Fruit fly (Drosophila melanogaster): ENCODE data around the gene bon.

Gene bon

dm6 chr3R:20565546-20565948 is 27.4 kb upstream of the bon start:
- TF ChIP-seq tj (GFP tag; optimal IDR thresholded peaks at IDR 0.05) = peak; percentile 42
- no peak for TF ChIP-seq toe (GFP tag; optimal IDR thresholded peaks at IDR 0.05)

dm6 chr3R:20567507-20568222 is 25.3 kb upstream of the bon start:
- TF ChIP-seq pad (GFP tag; optimal IDR thresholded peaks at IDR 0.05) (no peak), bab1 (GFP tag; optimal IDR thresholded peaks at IDR 0.05) (no peak), toe (GFP tag; optimal IDR thresholded peaks at IDR 0.05) (no peak), CG5204 (GFP tag; optimal IDR thresholded peaks at IDR 0.05) (no peak), tj (GFP tag; optimal IDR thresholded peaks at IDR 0.05) (no peak), Crg-1 (GFP tag; optimal IDR thresholded peaks at IDR 0.05) (no peak), Clk (GFP tag; optimal IDR thresholded peaks at IDR 0.05) (no peak), CG11617 (GFP tag; optimal IDR thresholded peaks at IDR 0.05) (no peak), CG7101 (tag; optimal IDR thresholded peaks at IDR 0.05) (no peak), kay (GFP tag; ENCODE audit: borderline replicate concordance) (no peak), CG14711 (tag; optimal IDR thresholded peaks at IDR 0.05) (no peak), ovo (GFP tag; optimal IDR thresholded peaks at IDR 0.05) (no peak), CG7045 (GFP tag; optimal IDR thresholded peaks at IDR 0.05) (no peak), cnc (optimal IDR thresholded peaks at IDR 0.05) (no peak), CG33017 (tag; optimal IDR thresholded peaks at IDR 0.05) (no peak), Hr96 (GFP tag; optimal IDR thresholded peaks at IDR 0.05) (no peak), Mnt (GFP tag; optimal IDR thresholded peaks at IDR 0.05) (no peak), cic (GFP tag; optimal IDR thresholded peaks at IDR 0.05) (no peak), CG1620 (GFP tag; optimal IDR thresholded peaks at IDR 0.05) (no peak)

- no peak for TF ChIP-seq cnc (optimal IDR thresholded peaks at IDR 0.05)
- no peak for TF ChIP-seq Crg-1 (GFP tag; optimal IDR thresholded peaks at IDR 0.05)
- TF ChIP-seq cic (GFP tag; optimal IDR thresholded peaks at IDR 0.05) = no peak
Measured at dm6 chr3R:20573326-20573725, 19.6 kb upstream of the bon start.

- TF ChIP-seq pad (GFP tag; optimal IDR thresholded peaks at IDR 0.05) (peak; percentile 68), CG1620 (GFP tag; optimal IDR thresholded peaks at IDR 0.05) (peak; percentile 1), Crg-1 (GFP tag; optimal IDR thresholded peaks at IDR 0.05) (peak; percentile 35), CG33017 (tag; optimal IDR thresholded peaks at IDR 0.05) (peak; percentile 24), CG11617 (GFP tag; optimal IDR thresholded peaks at IDR 0.05) (peak; percentile 13), cic (GFP tag; optimal IDR thresholded peaks at IDR 0.05) (peak; percentile 28), tj (GFP tag; optimal IDR thresholded peaks at IDR 0.05) (peak; percentile 95), CG12768 (GFP tag; optimal IDR thresholded peaks at IDR 0.05) (peak; percentile 69), Clk (GFP tag; optimal IDR thresholded peaks at IDR 0.05) (no peak), bab1 (GFP tag; optimal IDR thresholded peaks at IDR 0.05) (peak; percentile 51), ovo (GFP tag; optimal IDR thresholded peaks at IDR 0.05) (peak; percentile 6), CG5204 (GFP tag; optimal IDR thresholded peaks at IDR 0.05) (no peak), cnc (optimal IDR thresholded peaks at IDR 0.05) (no peak), CG7101 (tag; optimal IDR thresholded peaks at IDR 0.05) (no peak), Mnt (GFP tag; optimal IDR thresholded peaks at IDR 0.05) (peak; percentile 84)
Measured at dm6 chr3R:20574535-20574980, 18.4 kb upstream of the bon start.

- no peak for TF ChIP-seq CG33017 (tag; optimal IDR thresholded peaks at IDR 0.05)
- TF ChIP-seq tj (GFP tag; optimal IDR thresholded peaks at IDR 0.05) = no peak
- peak; percentile 15 for TF ChIP-seq CG1620 (GFP tag; optimal IDR thresholded peaks at IDR 0.05)
- TF ChIP-seq CG5204 (GFP tag; optimal IDR thresholded peaks at IDR 0.05) = no peak
- TF ChIP-seq bab1 (GFP tag; optimal IDR thresholded peaks at IDR 0.05) = no peak
- no peak for TF ChIP-seq pad (GFP tag; optimal IDR thresholded peaks at IDR 0.05)
- no peak for TF ChIP-seq CG11617 (GFP tag; optimal IDR thresholded peaks at IDR 0.05)
- TF ChIP-seq Crg-1 (GFP tag; optimal IDR thresholded peaks at IDR 0.05) = no peak
- no peak for TF ChIP-seq Clk (GFP tag; optimal IDR thresholded peaks at IDR 0.05)
- no peak for TF ChIP-seq cnc (optimal IDR thresholded peaks at IDR 0.05)
- peak; percentile 40 for TF ChIP-seq Mnt (GFP tag; optimal IDR thresholded peaks at IDR 0.05)
- no peak for TF ChIP-seq CG7101 (tag; optimal IDR thresholded peaks at IDR 0.05)
- TF ChIP-seq ovo (GFP tag; optimal IDR thresholded peaks at IDR 0.05) = no peak
- no peak for TF ChIP-seq Hr96 (GFP tag; optimal IDR thresholded peaks at IDR 0.05)
- TF ChIP-seq cic (GFP tag; optimal IDR thresholded peaks at IDR 0.05) = no peak
- no peak for TF ChIP-seq CG12768 (GFP tag; optimal IDR thresholded peaks at IDR 0.05)
Measured at dm6 chr3R:20576789-20577188, 16.1 kb upstream of the bon start, which contains the start of the genes TFAM and CG5412. TSS of gene TFAM (minus strand) at chr3R:20577010. TSS of gene CG5412 (plus strand) at chr3R:20577053.

- peak; percentile 94 for TF ChIP-seq bab1 (GFP tag; optimal IDR thresholded peaks at IDR 0.05)
- TF ChIP-seq cic (GFP tag; optimal IDR thresholded peaks at IDR 0.05) = peak; percentile 70
- TF ChIP-seq CG14711 (tag; optimal IDR thresholded peaks at IDR 0.05) = peak; percentile 81
- peak; percentile 71 for TF ChIP-seq pad (GFP tag; optimal IDR thresholded peaks at IDR 0.05)
- TF ChIP-seq toe (GFP tag; optimal IDR thresholded peaks at IDR 0.05) = no peak
- TF ChIP-seq CG7045 (GFP tag; optimal IDR thresholded peaks at IDR 0.05) = peak; percentile 70
- no peak for TF ChIP-seq CG5204 (GFP tag; optimal IDR thresholded peaks at IDR 0.05)
- TF ChIP-seq CG7101 (tag; optimal IDR thresholded peaks at IDR 0.05) = peak; percentile 90
- peak; percentile 91 for TF ChIP-seq CG1620 (GFP tag; optimal IDR thresholded peaks at IDR 0.05)
- TF ChIP-seq tj (GFP tag; optimal IDR thresholded peaks at IDR 0.05) = peak; percentile 67
- peak; percentile 71 for TF ChIP-seq ovo (GFP tag; optimal IDR thresholded peaks at IDR 0.05)
- TF ChIP-seq CG11617 (GFP tag; optimal IDR thresholded peaks at IDR 0.05) = peak; percentile 91
- no peak for TF ChIP-seq cnc (optimal IDR thresholded peaks at IDR 0.05)
- peak; percentile 79 for TF ChIP-seq Crg-1 (GFP tag; optimal IDR thresholded peaks at IDR 0.05)
- TF ChIP-seq kay (GFP tag; ENCODE audit: borderline replicate concordance) = no peak
- peak; percentile 78 for TF ChIP-seq CG12768 (GFP tag; optimal IDR thresholded peaks at IDR 0.05)
- TF ChIP-seq CG33017 (tag; optimal IDR thresholded peaks at IDR 0.05) = peak; percentile 79
- peak; percentile 71 for TF ChIP-seq Clk (GFP tag; optimal IDR thresholded peaks at IDR 0.05)
- TF ChIP-seq Hr96 (GFP tag; optimal IDR thresholded peaks at IDR 0.05) = no peak
- peak; percentile 85 for TF ChIP-seq Mnt (GFP tag; optimal IDR thresholded peaks at IDR 0.05)
Measured at dm6 chr3R:20579816-20580215, 13.1 kb upstream of the bon start, which contains the start of the genes EloB and Srp14. TSS of gene EloB (minus strand) at chr3R:20579850. TSS of gene Srp14 (plus strand) at chr3R:20580115.

Data from whole organism, adult.